Worm (Caenorhabditis elegans) whole organism, L4 larva: ENCODE results near the gene arrd-24.

Experiments
- F37D6.2 ChIP-seq: sonication (generic microtip); optimal IDR thresholded peaks from 2 replicates; lab custom pipeline; 2016; ENCODE audit warnings: mild to moderate bottlenecking, missing genetic modification characterization, missing compliant biosample characterization
- Y5F2A.4 ChIP-seq: fragments of 200-800 bp; sonication (Bioruptor generic); optimal IDR thresholded peaks from 2 replicates; lab custom pipeline; 2018; ENCODE audit warnings: mild to moderate bottlenecking, missing genetic modification characterization, missing compliant biosample characterization
- ZK337.2 ChIP-seq: fragments of 200-800 bp; sonication (Bioruptor generic); IDR thresholded peaks from 2 replicates; pipeline ENCODE4 v1.3.6; 2022; ENCODE audit warnings: missing genetic modification reagents, missing genetic modification characterization, missing compliant biosample characterization
- aha-1 ChIP-seq: fragments of 150-350 bp; peaks from one replicate; lab custom pipeline; 2014; ENCODE audit warnings: missing biosample characterization, missing genetic modification characterization
- ama-1 ChIP-seq: fragments of 150-350 bp; optimal IDR thresholded peaks from 2 replicates; lab custom pipeline; 2014; ENCODE audit warnings: inconsistent platforms, mixed read lengths
- ceh-20 ChIP-seq: fragments of 200-800 bp; sonication (Bioruptor generic); IDR thresholded peaks from 2 replicates; pipeline ENCODE4 v1.3.6; 2022; ENCODE audit warnings: missing genetic modification reagents, missing genetic modification characterization, missing compliant biosample characterization
- ceh-62 ChIP-seq: sonication (generic microtip); optimal IDR thresholded peaks from 2 replicates; lab custom pipeline; 2017; ENCODE audit warnings: missing biosample characterization, missing genetic modification characterization
- ces-1 ChIP-seq: fragments of 150-350 bp; sonication (generic microtip); optimal IDR thresholded peaks from 4 replicates; lab custom pipeline; 2014; ENCODE audit warnings: missing biosample characterization, missing genetic modification reagents, missing genetic modification characterization
- daf-12 ChIP-seq: fragments of 150-350 bp; optimal IDR thresholded peaks from 2 replicates; lab custom pipeline; 2014; ENCODE audit warnings: missing biosample characterization, missing genetic modification reagents, missing genetic modification characterization
- daf-16 ChIP-seq, 3 experiments: sonication (generic microtip); optimal IDR thresholded peaks; 2 replicates each; lab custom pipeline; 2016 to 2017; ENCODE audit warnings: missing genetic modification characterization in 3 of 3, missing genetic modification reagents in 3 of 3, mild to moderate bottlenecking in 2 of 3, missing compliant biosample characterization in 2 of 3, missing biosample characterization in 1 of 3, moderate library complexity in 1 of 3
- daf-19 ChIP-seq: fragments of 200-800 bp; sonication (Bioruptor generic); conservative IDR thresholded peaks from 2 replicates; pipeline ENCODE4 v1.3.6; 2022; ENCODE audit warnings: missing genetic modification characterization, missing compliant biosample characterization
- dpl-1 ChIP-seq: fragments of 150-350 bp; optimal IDR thresholded peaks from 2 replicates; lab custom pipeline; 2014; ENCODE audit warnings: missing biosample characterization, missing genetic modification reagents, missing genetic modification characterization
- duxl-1 ChIP-seq: sonication (generic microtip); optimal IDR thresholded peaks from 2 replicates; lab custom pipeline; 2016; ENCODE audit warnings: mild to moderate bottlenecking, missing genetic modification characterization, moderate library complexity, missing compliant biosample characterization; ENCODE audit not compliant: poor library complexity
- fos-1 ChIP-seq: fragments of 150-350 bp; optimal IDR thresholded peaks from 2 replicates; lab custom pipeline; 2014; ENCODE audit warnings: missing biosample characterization, missing genetic modification characterization
- gei-8 ChIP-seq: fragments of 200-800 bp; sonication (Bioruptor generic); optimal IDR thresholded peaks from 2 replicates; lab custom pipeline; 2018; ENCODE audit warnings: mild to moderate bottlenecking, missing genetic modification characterization, missing compliant biosample characterization
- hlh-30 ChIP-seq: sonication (generic microtip); optimal IDR thresholded peaks from 2 replicates; lab custom pipeline; 2017; ENCODE audit warnings: antibody characterized with exemption, mild to moderate bottlenecking, missing genetic modification characterization, missing compliant biosample characterization; ENCODE audit not compliant: insufficient read depth
- hmg-1.1 ChIP-seq: fragments of 200-800 bp; sonication (Bioruptor generic); IDR thresholded peaks from 2 replicates; pipeline ENCODE4 v1.3.6; 2022; ENCODE audit warnings: missing genetic modification reagents, missing genetic modification characterization, missing compliant biosample characterization
- jun-1 ChIP-seq: fragments of 150-350 bp; optimal IDR thresholded peaks from 2 replicates; lab custom pipeline; 2014; ENCODE audit warnings: missing biosample characterization, missing genetic modification reagents, missing genetic modification characterization
- lin-13 ChIP-seq: fragments of 150-350 bp; optimal IDR thresholded peaks from 2 replicates; lab custom pipeline; 2014; ENCODE audit warnings: missing biosample characterization, missing genetic modification reagents, missing genetic modification characterization
- lin-15B ChIP-seq: fragments of 150-350 bp; sonication (generic microtip); optimal IDR thresholded peaks from 3 replicates; lab custom pipeline; 2014; ENCODE audit warnings: missing biosample characterization, missing genetic modification characterization
- lir-3 ChIP-seq: sonication (generic microtip); optimal IDR thresholded peaks from 2 replicates; lab custom pipeline; 2016; ENCODE audit warnings: mild to moderate bottlenecking, missing genetic modification characterization, missing compliant biosample characterization
- lsy-2 ChIP-seq, 2 experiments: fragments of 150-350 bp in 1 of 2; sonication (generic microtip) in 1 of 2; optimal IDR thresholded peaks; 2 replicates each; lab custom pipeline; 2014 to 2017; ENCODE audit warnings: missing biosample characterization in 2 of 2, missing genetic modification characterization in 2 of 2
- madf-9 ChIP-seq: fragments of 200-800 bp; sonication (Bioruptor generic); conservative IDR thresholded peaks from 2 replicates; pipeline ENCODE4 v1.3.6; 2022; ENCODE audit warnings: missing genetic modification reagents, missing genetic modification characterization, missing compliant biosample characterization
- mep-1 ChIP-seq: fragments of 150-350 bp; sonication (generic microtip); optimal IDR thresholded peaks from 3 replicates; lab custom pipeline; 2014; ENCODE audit warnings: missing biosample characterization, missing genetic modification characterization
- mxl-2 ChIP-seq: fragments of 200-800 bp; sonication (Bioruptor generic); conservative IDR thresholded peaks from 2 replicates; pipeline ENCODE4 v1.3.6; 2022; ENCODE audit warnings: missing genetic modification reagents, missing genetic modification characterization, missing compliant biosample characterization
- mxl-3 ChIP-seq: fragments of 200-800 bp; sonication (Bioruptor generic); optimal IDR thresholded peaks from 2 replicates; lab custom pipeline; 2018; ENCODE audit warnings: mild to moderate bottlenecking, missing genetic modification characterization, missing compliant biosample characterization
- nhr-111 ChIP-seq: fragments of 200-800 bp; sonication (Bioruptor generic); optimal IDR thresholded peaks from 2 replicates; lab custom pipeline; 2018; ENCODE audit warnings: mild to moderate bottlenecking, missing genetic modification characterization, missing compliant biosample characterization
- nhr-25 ChIP-seq: sonication (generic microtip); optimal IDR thresholded peaks from 2 replicates; lab custom pipeline; 2017; ENCODE audit warnings: missing genetic modification characterization, mild to moderate bottlenecking, missing compliant biosample characterization, antibody characterized with exemption, moderate library complexity, borderline replicate concordance; ENCODE audit not compliant: insufficient read depth
- nhr-28 ChIP-seq: fragments of 150-350 bp; optimal IDR thresholded peaks from 2 replicates; lab custom pipeline; 2014; ENCODE audit warnings: missing biosample characterization, missing genetic modification characterization
- nhr-77 ChIP-seq: fragments of 150-350 bp; optimal IDR thresholded peaks from 2 replicates; lab custom pipeline; 2014; ENCODE audit warnings: missing biosample characterization, missing genetic modification characterization
- saeg-2 ChIP-seq: fragments of 200-800 bp; sonication (Bioruptor generic); IDR thresholded peaks from 2 replicates; pipeline ENCODE4 v1.3.6; 2022; ENCODE audit warnings: missing genetic modification reagents, missing genetic modification characterization, missing compliant biosample characterization
- snpc-1.2 ChIP-seq: fragments of 200-800 bp; sonication (Bioruptor generic); IDR thresholded peaks from 2 replicates; pipeline ENCODE4 v1.3.6; 2022; ENCODE audit warnings: missing genetic modification reagents, missing genetic modification characterization, missing compliant biosample characterization
- snpc-4 ChIP-seq: fragments of 150-350 bp; optimal IDR thresholded peaks from 2 replicates; lab custom pipeline; 2014; ENCODE audit warnings: missing biosample characterization, missing genetic modification characterization
- spr-1 ChIP-seq: sonication (generic microtip); optimal IDR thresholded peaks from 2 replicates; lab custom pipeline; 2016; ENCODE audit warnings: mild to moderate bottlenecking, missing genetic modification characterization, missing compliant biosample characterization
- unc-130 ChIP-seq: sonication (generic microtip); optimal IDR thresholded peaks from 2 replicates; lab custom pipeline; 2016; ENCODE audit warnings: missing genetic modification reagents, missing genetic modification characterization, missing compliant biosample characterization
- unc-62 ChIP-seq, 3 experiments: fragments of 150-350 bp in 1 of 3; sonication (generic microtip); optimal IDR thresholded peaks in 2 of 3; peaks in 1 of 3; 1 replicate in 1 of 3; 2 replicates in 2 of 3; lab custom pipeline; 2014 to 2017; ENCODE audit warnings: missing biosample characterization in 3 of 3, missing genetic modification characterization in 3 of 3, missing genetic modification reagents in 3 of 3, missing genotype in 1 of 3
- vab-7 ChIP-seq: fragments of 200-800 bp; sonication (Bioruptor generic); IDR thresholded peaks from 2 replicates; pipeline ENCODE4 v1.3.6; 2022; ENCODE audit warnings: missing genetic modification reagents, missing genetic modification characterization, missing compliant biosample characterization

The arrd-24 gene

ce11 chrX:13969257-13969968 lies 10.9 kb downstream of the arrd-24 start (continued):
- no peak for TF ChIP-seq snpc-1.2 (GFP tag; lab: Robert Waterston, UW)
- peak; percentile 41 for TF ChIP-seq dpl-1
- TF ChIP-seq Y5F2A.4: no peak
- peak; percentile 78 to 80 for TF ChIP-seq lsy-2 (tag; optimal IDR thresholded peaks at IDR 0.05; lab: Kevin White, UChicago)
- TF ChIP-seq nhr-28 (tag; lab: Kevin White, UChicago): peak; percentile 85
- TF ChIP-seq snpc-4: no peak
- peak; percentile 88 for TF ChIP-seq hmg-1.1 (GFP tag; lab: Robert Waterston, UW)
- TF ChIP-seq lin-15B (tag; lab: Kevin White, UChicago): no peak
- no peak for TF ChIP-seq madf-9 (GFP tag; lab: Robert Waterston, UW)
- TF ChIP-seq hlh-30 (tag; lab: Kevin White, UChicago): peak; percentile 59
- peak; percentile 36; the same call in 1 of the 2 replicates for TF ChIP-seq ceh-20
- peak in 1 of 2 experiments; percentile 83 for TF ChIP-seq daf-16 (GFP tag; optimal IDR thresholded peaks at IDR 0.05; lab: Kevin White, UChicago)
- peak; percentile 71 for TF ChIP-seq daf-16 (tag; optimal IDR thresholded peaks at IDR 0.05; lab: Kevin White, UChicago)
- peak; percentile 52 for TF ChIP-seq gei-8 (GFP tag; lab: Kevin White, UChicago)

DNA sequence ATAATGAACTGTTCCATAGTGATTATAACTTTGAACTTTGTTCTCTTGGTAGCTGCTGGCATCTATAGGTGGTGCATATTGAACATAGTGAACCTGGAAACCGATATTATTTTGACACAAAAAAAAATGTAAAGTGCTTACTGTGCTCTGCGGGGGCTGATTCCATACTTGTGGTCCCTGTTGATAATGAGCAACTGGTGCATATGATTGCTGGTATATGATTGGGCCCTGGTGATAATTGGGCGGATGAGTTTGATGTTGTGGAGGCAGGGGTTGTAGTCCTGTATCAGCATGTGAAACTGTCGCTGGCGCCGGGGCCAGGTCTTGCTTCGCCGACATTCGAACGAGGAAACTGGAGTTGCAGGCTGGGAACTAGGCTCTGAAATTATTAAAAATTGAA lies 12.0 kb downstream of the arrd-24 start, which contains the start of gene pqn-39:
Gene pqn-39, minus strand, starts transcription at position 385 of the 400 bp plus-strand sequence.
- TF ChIP-seq unc-62 (GFP tag; optimal IDR thresholded peaks at IDR 0.05 in 1 of 2; lab: Kevin White, UChicago): peak in 1 of 2 experiments; percentile 91
- no peak for TF ChIP-seq unc-62 (tag; optimal IDR thresholded peaks at IDR 0.05; lab: Kevin White, UChicago)
- TF ChIP-seq daf-19: no peak

ce11 chrX:13963203-13963602 lies 17.1 kb downstream of the arrd-24 start, which contains the start of gene F48F7.3:
Gene F48F7.3, plus strand, starts transcription at chrX:13963503.
- TF ChIP-seq unc-130 (GFP tag; lab: Kevin White, UChicago) (no peak), daf-12 (no peak), spr-1 (tag; lab: Kevin White, UChicago) (no peak), hmg-1.1 (GFP tag; lab: Robert Waterston, UW) (no peak), vab-7 (GFP tag; lab: Robert Waterston, UW) (no peak), ceh-62 (tag; lab: Kevin White, UChicago) (no peak), nhr-111 (no peak), duxl-1 (tag; lab: Kevin White, UChicago) (no peak), mep-1 (tag; lab: Kevin White, UChicago) (no peak), fos-1 (tag; lab: Kevin White, UChicago) (no peak), ces-1 (GFP tag; lab: Kevin White, UChicago) (no peak), mxl-3 (GFP tag; lab: Kevin White, UChicago) (no peak), lin-13 (GFP tag; lab: Kevin White, UChicago) (no peak), aha-1 (tag; lab: Kevin White, UChicago) (no peak)

ce11 chrX:13959849-13960248 lies 20.5 kb downstream of the arrd-24 start, which contains the start of gene syx-2:
Gene syx-2, plus strand, starts transcription at chrX:13960149.
- no peak for TF ChIP-seq jun-1 (tag; lab: Kevin White, UChicago)
- TF ChIP-seq F37D6.2 (tag; lab: Kevin White, UChicago): no peak
- no peak for TF ChIP-seq aha-1 (tag; lab: Kevin White, UChicago)
- no peak for TF ChIP-seq saeg-2 (GFP tag; lab: Robert Waterston, UW)
- no peak for TF ChIP-seq nhr-77 (tag; lab: Kevin White, UChicago)
- TF ChIP-seq mxl-2 (GFP tag; lab: Robert Waterston, UW): no peak
- TF ChIP-seq ZK337.2 (GFP tag; lab: Robert Waterston, UW): no peak
- TF ChIP-seq lir-3 (tag; lab: Kevin White, UChicago): no peak
- TF ChIP-seq vab-7 (GFP tag; lab: Robert Waterston, UW): no peak
- TF ChIP-seq nhr-25 (tag; lab: Kevin White, UChicago): no peak
- TF ChIP-seq ama-1: no peak
